Fruit fly (Drosophila melanogaster): ENCODE measurements around the gene IntS11.

IntS11 gene

DNA sequence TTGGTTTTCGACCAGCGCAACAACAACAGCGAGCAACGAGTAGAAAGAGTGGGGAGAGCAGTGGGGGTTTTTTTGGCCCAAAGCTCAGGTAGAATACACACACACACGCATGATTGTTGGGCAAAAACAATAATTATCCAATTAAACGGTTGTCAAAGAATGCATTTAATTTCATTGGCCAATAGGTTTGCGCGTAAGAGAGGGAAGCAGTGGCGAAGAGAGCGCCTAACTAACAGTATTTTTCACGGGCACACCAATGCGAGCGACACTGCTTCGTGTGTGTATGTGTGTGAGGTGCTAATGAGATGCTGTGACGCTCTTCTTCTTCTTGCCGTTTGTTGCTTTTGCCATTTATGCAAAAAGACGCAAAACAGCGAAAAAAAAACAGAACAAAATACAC, 18.9 kb upstream of the IntS11 start (continued):
- TF ChIP-seq emc (GFP tag; optimal IDR thresholded peaks at IDR 0.05), result no peak
- no peak for TF ChIP-seq CG11695 (GFP tag; IDR thresholded peaks at IDR 0.05)
- peak; percentile 26 for TF ChIP-seq sens (GFP tag)
- TF ChIP-seq B-H2 (GFP tag; optimal IDR thresholded peaks at IDR 0.05), result no peak
- TF ChIP-seq ATbp (GFP tag; optimal IDR thresholded peaks at IDR 0.05), result no peak
- TF ChIP-seq CG4404 (GFP tag; IDR thresholded peaks at IDR 0.05), result no peak
- no peak for TF ChIP-seq nerfin-1 (tag; optimal IDR thresholded peaks at IDR 0.05)
- TF ChIP-seq zen (tag; optimal IDR thresholded peaks at IDR 0.05), result peak; percentile 49
- TF ChIP-seq row (GFP tag; IDR thresholded peaks at IDR 0.05), result no peak
- no peak for TF ChIP-seq CG14050 (GFP tag; IDR thresholded peaks at IDR 0.05)
- no peak for TF ChIP-seq chif (GFP tag; optimal IDR thresholded peaks at IDR 0.05)
- no peak for TF ChIP-seq HmgD (GFP tag; optimal IDR thresholded peaks at IDR 0.05)
- TF ChIP-seq ara (GFP tag; IDR thresholded peaks at IDR 0.05), result no peak
- no peak for TF ChIP-seq CG18262 (tag; optimal IDR thresholded peaks at IDR 0.05)
- TF ChIP-seq az2 (GFP tag; optimal IDR thresholded peaks at IDR 0.05), result no peak
- TF ChIP-seq CG12659 (GFP tag; optimal IDR thresholded peaks at IDR 0.05), result no peak
- TF ChIP-seq CTCF (GFP tag; optimal IDR thresholded peaks at IDR 0.05), result no peak
- TF ChIP-seq Deaf1 (tag; optimal IDR thresholded peaks at IDR 0.05), result no peak
- TF ChIP-seq CG8765 (GFP tag; IDR thresholded peaks at IDR 0.05), result no peak
- TF ChIP-seq Pdp1 (GFP tag; optimal IDR thresholded peaks at IDR 0.05), result no peak
- 0 out of 4 replicates have a peak, but pooled peaks have one; percentile 52 for TF ChIP-seq chinmo (GFP tag; IDR thresholded peaks at IDR 0.05; ENCODE audit: partially characterized antibody)
- TF ChIP-seq gsb-n (tag; optimal IDR thresholded peaks at IDR 0.05), result no peak
- peak; percentile 75 for TF ChIP-seq Nf-YC (tag; optimal IDR thresholded peaks at IDR 0.05)
- TF ChIP-seq dysf (GFP tag; IDR thresholded peaks at IDR 0.05), result no peak
- peak; percentile 38; the same call in 1 of the 2 replicates for TF ChIP-seq vvl (GFP tag; IDR thresholded peaks at IDR 0.05)
- TF ChIP-seq CG34422 (GFP tag; IDR thresholded peaks at IDR 0.05), result no peak
- TF ChIP-seq dimm (GFP tag; IDR thresholded peaks at IDR 0.05), result no peak
- TF ChIP-seq CG1024 (GFP tag; IDR thresholded peaks at IDR 0.05), result no peak
- TF ChIP-seq Dek (tag; optimal IDR thresholded peaks at IDR 0.05), result no peak
- TF ChIP-seq Eip74EF (GFP tag; optimal IDR thresholded peaks at IDR 0.05), result no peak
- TF ChIP-seq CG17385 (GFP tag; optimal IDR thresholded peaks at IDR 0.05), result peak; percentile 76
- TF ChIP-seq CG18476 (GFP tag; optimal IDR thresholded peaks at IDR 0.05), result no peak
- no peak for TF ChIP-seq gsb (GFP tag; IDR thresholded peaks at IDR 0.05)
- TF ChIP-seq btn (GFP tag; optimal IDR thresholded peaks at IDR 0.05), result no peak
- TF ChIP-seq Trl (optimal IDR thresholded peaks at IDR 0.05), result peak; percentile 33 to 53
- no peak for TF ChIP-seq Trl (GFP tag; optimal IDR thresholded peaks at IDR 0.05)
- TF ChIP-seq Side (GFP tag; optimal IDR thresholded peaks at IDR 0.05), result no peak
- TF ChIP-seq CG3065 (GFP tag; optimal IDR thresholded peaks at IDR 0.05), result no peak
- TF ChIP-seq luna (GFP tag; optimal IDR thresholded peaks at IDR 0.05), result no peak
- TF ChIP-seq kni (GFP tag; optimal IDR thresholded peaks at IDR 0.05), result no peak

DNA sequence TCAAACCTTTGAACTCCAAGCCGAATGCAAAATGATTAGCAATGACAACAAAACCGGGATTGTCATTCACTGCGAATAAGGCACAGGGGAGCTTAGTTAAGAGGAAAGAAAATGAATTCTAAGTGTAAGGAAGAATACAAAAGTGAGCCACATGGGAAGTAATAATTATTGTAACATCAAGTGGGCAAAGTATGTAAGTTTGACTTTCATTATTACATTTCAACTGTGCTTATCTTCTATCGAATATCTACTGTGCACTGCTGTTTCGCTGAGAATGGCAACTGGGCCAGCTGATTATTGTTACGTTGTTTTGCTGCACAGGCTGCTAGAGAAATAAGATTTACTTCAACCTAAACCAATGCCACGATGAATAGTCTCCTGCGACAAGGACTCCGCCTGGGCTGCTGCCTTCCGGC, 8.5 kb upstream of the IntS11 start, which contains the start of the genes CG7601 and CIA30:
CG7601 (minus strand) TSS at position 68 of the 416 bp plus-strand sequence.
CIA30 (plus strand) TSS at position 288 of the 416 bp plus-strand sequence.
- TF ChIP-seq hb (GFP tag; IDR thresholded peaks at IDR 0.05; ENCODE audit: partially characterized antibody), result no peak
- peak; percentile 99 for TF ChIP-seq CG30403 (GFP tag; optimal IDR thresholded peaks at IDR 0.05)
- peak; percentile 99 for TF ChIP-seq Antp (GFP tag; optimal IDR thresholded peaks at IDR 0.05)
- TF ChIP-seq pfk (GFP tag; optimal IDR thresholded peaks at IDR 0.05), result peak; percentile 72
- peak; percentile 100 for TF ChIP-seq CG32772 (GFP tag; IDR thresholded peaks at IDR 0.05)
- TF ChIP-seq Gug (GFP tag; IDR thresholded peaks at IDR 0.05), result peak; percentile 100
- peak; percentile 92 for TF ChIP-seq CG2875 (GFP tag; optimal IDR thresholded peaks at IDR 0.05)
- TF ChIP-seq Hmr (GFP tag; optimal IDR thresholded peaks at IDR 0.05), result peak; percentile 98
- peak; percentile 95 for TF ChIP-seq CG6765 (GFP tag; optimal IDR thresholded peaks at IDR 0.05)
- TF ChIP-seq CG9876 (GFP tag; optimal IDR thresholded peaks at IDR 0.05), result peak; percentile 99
- peak; percentile 91 for TF ChIP-seq jing (GFP tag; optimal IDR thresholded peaks at IDR 0.05)
- TF ChIP-seq dan (GFP tag; IDR thresholded peaks at IDR 0.05), result peak; percentile 100
- no peak for TF ChIP-seq HLH4C (GFP tag; IDR thresholded peaks at IDR 0.05; ENCODE audit: partially characterized antibody)
- peak; percentile 93 for TF ChIP-seq CrebB (tag; optimal IDR thresholded peaks at IDR 0.05)
- TF ChIP-seq bigmax (GFP tag; optimal IDR thresholded peaks at IDR 0.05), result peak; percentile 70
- TF ChIP-seq CG4404 (GFP tag; IDR thresholded peaks at IDR 0.05), result peak; percentile 100

All from whole organism, embryonic.